Fruit fly (Drosophila melanogaster) whole organism, embryonic: ENCODE results near the gene CG17996.
A peak's percentile ranks its signal among the peaks of the same experiment; 100 is the strongest.

Experiments used
- C15 ChIP-seq: fragments of 200-800 bp; sonication (Bioruptor generic); IDR thresholded peaks from 3 replicates; pipeline ENCODE4 v1.3.6; 2022; ENCODE audit warnings: missing biosample characterization, missing genetic modification characterization
- CG10147 ChIP-seq: fragments of 200-800 bp; sonication (Bioruptor generic); optimal IDR thresholded peaks from 2 replicates; lab custom pipeline; 2019; ENCODE audit warnings: missing biosample characterization, mild to moderate bottlenecking, missing genetic modification characterization, moderate library complexity
- CG10321 ChIP-seq: fragments of 200-800 bp; sonication (Bioruptor generic); IDR thresholded peaks from 2 replicates; pipeline ENCODE4 v1.3.6; 2022; ENCODE audit warnings: missing biosample characterization, missing genetic modification characterization
- CG11398 ChIP-seq: fragments of 200-800 bp; sonication (Bioruptor generic); optimal IDR thresholded peaks from 2 replicates; lab custom pipeline; 2016; ENCODE audit warnings: missing biosample characterization, missing genetic modification characterization
- CG13775 ChIP-seq: fragments of 200-800 bp; sonication (Bioruptor generic); optimal IDR thresholded peaks from 3 replicates; lab custom pipeline; 2017; ENCODE audit warnings: missing biosample characterization, mild to moderate bottlenecking, missing genetic modification characterization
- CG14050 ChIP-seq: fragments of 200-800 bp; sonication (Bioruptor generic); IDR thresholded peaks from 3 replicates; pipeline ENCODE4 v1.3.6; 2022; ENCODE audit warnings: missing biosample characterization, missing genetic modification characterization
- CG15073 ChIP-seq: fragments of 200-800 bp; sonication (Bioruptor generic); optimal IDR thresholded peaks from 2 replicates; lab custom pipeline; 2016; ENCODE audit warnings: missing biosample characterization, missing genetic modification characterization
- CG1529 ChIP-seq: fragments of 200-800 bp; sonication (Bioruptor generic); optimal IDR thresholded peaks from 3 replicates; lab custom pipeline; 2018; ENCODE audit warnings: missing biosample characterization, missing genetic modification characterization
- CG1603 ChIP-seq: fragments of 200-800 bp; sonication (Bioruptor generic); optimal IDR thresholded peaks from 2 replicates; lab custom pipeline; 2019; ENCODE audit warnings: missing biosample characterization, mild to moderate bottlenecking, missing genetic modification characterization, moderate library complexity
- CG18262 ChIP-seq: fragments of 200-800 bp; optimal IDR thresholded peaks from 3 replicates; lab custom pipeline; 2019; ENCODE audit warnings: missing biosample characterization, mild to moderate bottlenecking, missing genetic modification characterization, moderate library complexity
- CG2889 ChIP-seq: fragments of 200-800 bp; sonication (Bioruptor generic); IDR thresholded peaks from 3 replicates; pipeline ENCODE4 v1.3.6; 2022; ENCODE audit warnings: missing biosample characterization, missing genetic modification characterization
- CG30431 ChIP-seq: fragments of 200-800 bp; sonication (Bioruptor generic); optimal IDR thresholded peaks from 2 replicates; lab custom pipeline; 2017; ENCODE audit warnings: missing biosample characterization, missing genetic modification characterization
- CG32532 ChIP-seq: fragments of 200-800 bp; sonication (Bioruptor generic); IDR thresholded peaks from 2 replicates; pipeline ENCODE4 v1.3.6; 2022; ENCODE audit warnings: missing biosample characterization, missing genetic modification characterization
- CG32767 ChIP-seq: fragments of 200-800 bp; sonication (Bioruptor generic); IDR thresholded peaks from 2 replicates; pipeline ENCODE4 v1.3.6; 2022; ENCODE audit warnings: missing biosample characterization, missing genetic modification characterization
- CG3726 ChIP-seq: fragments of 200-800 bp; sonication (Bioruptor generic); IDR thresholded peaks from 3 replicates; pipeline ENCODE4, ENCODE4 v1.3.6; 2022; ENCODE audit warnings: missing biosample characterization, missing genetic modification characterization
- CG4617 ChIP-seq: fragments of 200-800 bp; sonication (Bioruptor generic); optimal IDR thresholded peaks from 3 replicates; lab custom pipeline; 2016; ENCODE audit warnings: missing biosample characterization, missing genetic modification characterization, borderline replicate concordance
- CG7357 ChIP-seq: fragments of 200-800 bp; sonication (Bioruptor generic); IDR thresholded peaks from 3 replicates; pipeline ENCODE4 v1.3.6; 2022; ENCODE audit warnings: missing biosample characterization, missing genetic modification characterization
- CG7839 ChIP-seq: fragments of 200-800 bp; sonication (Bioruptor generic); optimal IDR thresholded peaks from 3 replicates; lab custom pipeline; 2018; ENCODE audit warnings: missing biosample characterization, mild to moderate bottlenecking, missing genetic modification characterization, moderate library complexity
- CG8478 ChIP-seq: fragments of >200 bp; optimal IDR thresholded peaks from 2 replicates; lab custom pipeline; 2018
- CG8924 ChIP-seq: fragments of 200-800 bp; optimal IDR thresholded peaks from 3 replicates; lab custom pipeline; 2019; ENCODE audit warnings: missing biosample characterization, mild to moderate bottlenecking, missing genetic modification characterization, moderate library complexity
- Deaf1 ChIP-seq: fragments of 200-800 bp; optimal IDR thresholded peaks from 3 replicates; lab custom pipeline; 2019; ENCODE audit warnings: missing biosample characterization, mild to moderate bottlenecking, missing genetic modification characterization, moderate library complexity
- HLH3B ChIP-seq: fragments of 200-800 bp; sonication (Bioruptor generic); IDR thresholded peaks from 2 replicates; pipeline ENCODE4 v1.3.6; 2022; ENCODE audit warnings: missing biosample characterization, missing genetic modification characterization
- Hr3 ChIP-seq: fragments of 200-800 bp; sonication (Bioruptor generic); optimal IDR thresholded peaks from 3 replicates; lab custom pipeline; 2016; ENCODE audit warnings: missing biosample characterization, missing genetic modification characterization
- Hsf ChIP-seq: fragments of 200-800 bp; sonication (Bioruptor generic); optimal IDR thresholded peaks from 3 replicates; lab custom pipeline; 2016; ENCODE audit warnings: missing biosample characterization, missing genetic modification characterization
- Myb ChIP-seq: fragments of 200-800 bp; sonication (Bioruptor generic); optimal IDR thresholded peaks from 2 replicates; lab custom pipeline; 2016; ENCODE audit warnings: missing biosample characterization, missing genetic modification characterization
- Nf-YB ChIP-seq: fragments of 200-800 bp; sonication (Bioruptor generic); optimal IDR thresholded peaks from 3 replicates; lab custom pipeline; 2019; ENCODE audit warnings: missing biosample characterization, mild to moderate bottlenecking, missing genetic modification characterization, moderate library complexity
- chif ChIP-seq, 2 experiments: fragments of 200-800 bp; sonication (Bioruptor generic); optimal IDR thresholded peaks; 3 replicates each; lab custom pipeline; 2016; ENCODE audit warnings: missing biosample characterization in 2 of 2, missing genetic modification characterization in 2 of 2
- croc ChIP-seq: fragments of 200-800 bp; sonication (Bioruptor generic); conservative IDR thresholded peaks from 3 replicates; pipeline ENCODE4 v1.3.6; 2022; ENCODE audit warnings: missing biosample characterization, missing genetic modification characterization
- crp ChIP-seq, 2 experiments: fragments of 200-800 bp; sonication (Bioruptor generic); optimal IDR thresholded peaks; 2 replicates in 1 of 2; 3 replicates in 1 of 2; lab custom pipeline; 2017; ENCODE audit warnings: missing biosample characterization in 2 of 2, missing genetic modification characterization in 2 of 2, mild to moderate bottlenecking in 1 of 2, moderate library complexity in 1 of 2
- dan ChIP-seq: fragments of 200-800 bp; sonication (Bioruptor generic); IDR thresholded peaks from 2 replicates; pipeline ENCODE4 v1.3.6; 2022; ENCODE audit warnings: missing biosample characterization, missing genetic modification characterization
- dpn ChIP-seq, 2 experiments: fragments of 200-800 bp; sonication (Bioruptor generic); optimal IDR thresholded peaks; 3 replicates each; lab custom pipeline; 2016; ENCODE audit warnings: missing biosample characterization in 2 of 2, missing genetic modification characterization in 2 of 2
- fd102C ChIP-seq: fragments of 200-800 bp; sonication (Bioruptor generic); optimal IDR thresholded peaks from 2 replicates; lab custom pipeline; 2018; ENCODE audit warnings: missing biosample characterization, mild to moderate bottlenecking, missing genetic modification characterization, moderate library complexity
- hbn ChIP-seq: fragments of 200-800 bp; sonication (Bioruptor generic); IDR thresholded peaks from 2 replicates; pipeline ENCODE4 v1.3.6; 2022; ENCODE audit warnings: missing biosample characterization, missing genetic modification characterization; ENCODE audit not compliant: partially characterized antibody
- jing ChIP-seq: fragments of 200-800 bp; sonication (Bioruptor generic); optimal IDR thresholded peaks from 2 replicates; lab custom pipeline; 2018; ENCODE audit warnings: missing biosample characterization, mild to moderate bottlenecking, missing genetic modification characterization
- kah ChIP-seq: fragments of 200-800 bp; sonication (Bioruptor generic); optimal IDR thresholded peaks from 2 replicates; lab custom pipeline; 2018; ENCODE audit warnings: missing biosample characterization, mild to moderate bottlenecking, missing genetic modification characterization
- kay ChIP-seq: fragments of 200-800 bp; sonication (Bioruptor generic); optimal IDR thresholded peaks from 2 replicates; lab custom pipeline; 2016; ENCODE audit warnings: missing biosample characterization, missing genetic modification characterization
- klu ChIP-seq: fragments of 200-800 bp; sonication (Bioruptor generic); IDR thresholded peaks from 2 replicates; pipeline ENCODE4 v1.3.6; 2022; ENCODE audit warnings: missing biosample characterization, missing genetic modification characterization
- mam ChIP-seq: fragments of 200-800 bp; sonication (Bioruptor generic); optimal IDR thresholded peaks from 3 replicates; lab custom pipeline; 2016; ENCODE audit warnings: missing biosample characterization, missing genetic modification characterization
- org-1 ChIP-seq: fragments of 200-800 bp; sonication (Bioruptor generic); optimal IDR thresholded peaks from 2 replicates; lab custom pipeline; 2017; ENCODE audit warnings: missing biosample characterization, missing genetic modification characterization
- pan ChIP-seq, 4 experiments: fragments of >200 bp in 3 of 4; fragments of 200-800 bp in 1 of 4; sonication (Bioruptor generic) in 1 of 4; optimal IDR thresholded peaks in 3 of 4; IDR thresholded peaks in 1 of 4; 2 replicates each; pipeline versions ENCODE4 v1.3.6 to Lab custom; 2017 to 2022; ENCODE audit warnings: missing biosample characterization in 2 of 4, missing genetic modification characterization in 2 of 4, mixed read lengths in 1 of 4
- pita ChIP-seq: fragments of 200-800 bp; sonication (Bioruptor generic); optimal IDR thresholded peaks from 2 replicates; lab custom pipeline; 2017; ENCODE audit warnings: missing biosample characterization, mild to moderate bottlenecking, missing genetic modification characterization
- schlank ChIP-seq: fragments of 200-800 bp; sonication (Bioruptor generic); optimal IDR thresholded peaks from 2 replicates; lab custom pipeline; 2018; ENCODE audit warnings: missing biosample characterization, mild to moderate bottlenecking, missing genetic modification characterization
- sens ChIP-seq: fragments of 200-800 bp; sonication (Bioruptor generic); peaks from one replicate; lab custom pipeline; 2016; ENCODE audit warnings: missing biosample characterization, missing genetic modification characterization
- shn ChIP-seq: fragments of 200-800 bp; sonication (Bioruptor generic); optimal IDR thresholded peaks from 3 replicates; lab custom pipeline; 2016; ENCODE audit warnings: missing biosample characterization, missing genetic modification characterization
- sug ChIP-seq: fragments of 200-800 bp; optimal IDR thresholded peaks from 2 replicates; lab custom pipeline; 2019; ENCODE audit warnings: missing biosample characterization, mild to moderate bottlenecking, missing genetic modification characterization, moderate library complexity
- tio ChIP-seq: fragments of 200-800 bp; sonication (Bioruptor generic); optimal IDR thresholded peaks from 2 replicates; lab custom pipeline; 2017; ENCODE audit warnings: missing biosample characterization, missing genetic modification characterization, inconsistent platforms
- twi ChIP-seq: fragments of 200-800 bp; optimal IDR thresholded peaks from 2 replicates; lab custom pipeline; 2019; ENCODE audit warnings: missing biosample characterization, mild to moderate bottlenecking, missing genetic modification characterization, moderate library complexity
- unpg ChIP-seq: fragments of 200-800 bp; sonication (Bioruptor generic); optimal IDR thresholded peaks from 3 replicates; lab custom pipeline; 2018; ENCODE audit warnings: missing biosample characterization, mild to moderate bottlenecking, missing genetic modification characterization, moderate library complexity

CG17996 gene

dm6 chr2L:16720707-16721700, 9.8 kb downstream of the CG17996 start (continued):
- TF ChIP-seq org-1 (GFP tag; lab: Kevin White, UChicago) (peak; percentile 59), klu (GFP tag; lab: Robert Waterston, UW) (peak; percentile 88), Hsf (GFP tag; lab: Kevin White, UChicago) (peak; percentile 85), dpn (GFP tag; optimal IDR thresholded peaks at IDR 0.05; lab: Kevin White, UChicago) (peak; percentile 69 to 87), Hr3 (GFP tag; lab: Kevin White, UChicago) (peak; percentile 77), CG32532 (GFP tag; lab: Robert Waterston, UW) (peak; percentile 95), sug (peak; percentile 64), CG8478 (lab: Kevin White, UChicago) (no peak), mam (GFP tag; lab: Kevin White, UChicago) (peak; percentile 56), twi (peak; percentile 79), CG7357 (GFP tag; lab: Robert Waterston, UW) (peak; percentile 81; the same call in 2 of the 3 replicates), tio (peak; percentile 86), sens (peak; percentile 98), CG15073 (peak; percentile 42), CG1603 (peak; percentile 69), CG7839 (peak; percentile 94), Myb (GFP tag; lab: Kevin White, UChicago) (peak; percentile 14), HLH3B (peak; percentile 95), CG1529 (peak; percentile 77), pita (no peak), CG11398 (GFP tag; lab: Kevin White, UChicago) (peak; percentile 40), CG30431 (GFP tag; lab: Kevin White, UChicago) (peak; percentile 80), Deaf1 (tag; lab: Kevin White, UChicago) (peak; percentile 29), pan (optimal IDR thresholded peaks at IDR 0.05; lab: Kevin White, UChicago) (no peak), pan (GFP tag; optimal IDR thresholded peaks at IDR 0.05 in 1 of 2, IDR thresholded peaks at IDR 0.05 in 1 of 2) (peak in 1 of 2 experiments; percentile 98), chif (GFP tag; optimal IDR thresholded peaks at IDR 0.05; lab: Kevin White, UChicago) (peak; percentile 59 to 87), CG14050 (GFP tag; lab: Robert Waterston, UW) (peak; percentile 93), CG18262 (tag; lab: Kevin White, UChicago) (peak; percentile 95), hbn (GFP tag; lab: Robert Waterston, UW) (no peak), croc (GFP tag; lab: Robert Waterston, UW) (peak; percentile 88), CG3726 (peak; percentile 94), shn (peak; percentile 67), CG10147 (GFP tag; lab: Kevin White, UChicago) (peak; percentile 86), dan (GFP tag; lab: Robert Waterston, UW) (peak; percentile 86; the same call in 1 of the 2 replicates), jing (GFP tag; lab: Kevin White, UChicago) (peak; percentile 85), CG10321 (GFP tag; lab: Robert Waterston, UW) (peak; percentile 72), CG4617 (GFP tag; lab: Kevin White, UChicago) (peak; percentile 58), fd102C (peak; percentile 57), unpg (GFP tag; lab: Kevin White, UChicago) (peak; percentile 88), Nf-YB (peak; percentile 60), CG2889 (GFP tag; lab: Robert Waterston, UW) (peak; percentile 87), crp (GFP tag; optimal IDR thresholded peaks at IDR 0.05; lab: Kevin White, UChicago) (peak in 1 of 2 experiments; percentile 47), CG13775 (GFP tag; lab: Kevin White, UChicago) (peak; percentile 77), C15 (GFP tag; lab: Robert Waterston, UW) (peak; percentile 90; the same call in 2 of the 3 replicates), schlank (tag; lab: Kevin White, UChicago) (peak; percentile 69), CG8924 (peak; percentile 88), kay (GFP tag; lab: Kevin White, UChicago) (peak; percentile 93), kah (GFP tag; lab: Kevin White, UChicago) (peak; percentile 78), CG32767 (peak; percentile 92)
